Worm (Caenorhabditis elegans) whole organism, L4/young adult: ENCODE data around the gene srg-30.

Experiments
- W03F9.2 ChIP-seq: fragments of 150-350 bp; optimal IDR thresholded peaks from 2 replicates; lab custom pipeline; 2014; ENCODE audit warnings: missing biosample characterization, missing genetic modification characterization
- dao-5 ChIP-seq: sonication (generic microtip); optimal IDR thresholded peaks from 2 replicates; lab custom pipeline; 2016; ENCODE audit warnings: missing genotype, missing genetic modification characterization, moderate library complexity, missing compliant biosample characterization
- him-1 ChIP-seq: sonication (generic microtip); optimal IDR thresholded peaks from 2 replicates; lab custom pipeline; 2016; ENCODE audit warnings: missing genotype, missing genetic modification reagents, missing genetic modification characterization, missing compliant biosample characterization

- TF ChIP-seq him-1: no peak
- no peak for TF ChIP-seq dao-5 (tag; lab: Kevin White, UChicago)
- TF ChIP-seq W03F9.2 (tag; lab: Kevin White, UChicago): no peak
Measured at ce11 chrV:6691813-6692351, 26.2 kb downstream of the srg-30 start, which contains the start of gene mtl-1.
